Fruit fly (Drosophila melanogaster) whole organism, embryonic: ENCODE results near the gene CG7094.
A peak's percentile ranks its signal among the peaks of the same experiment; 100 is the strongest.

Experiments
- Aef1 ChIP-seq: fragments of 200-800 bp; sonication (Bioruptor generic); IDR thresholded peaks from 3 replicates; pipeline ENCODE4 v1.3.6; 2022; ENCODE audit warnings: missing biosample characterization, missing genetic modification characterization
- CG10959 ChIP-seq: fragments of 200-800 bp; sonication (Bioruptor generic); IDR thresholded peaks from 2 replicates; pipeline ENCODE4 v1.3.6; 2022; ENCODE audit warnings: missing biosample characterization, missing genetic modification characterization
- CG11247 ChIP-seq: fragments of 200-800 bp; sonication (Bioruptor generic); IDR thresholded peaks from 2 replicates; pipeline ENCODE4 v1.3.6; 2022; ENCODE audit warnings: missing biosample characterization, missing genetic modification characterization
- CG12155 ChIP-seq: fragments of 200-800 bp; sonication (Bioruptor generic); optimal IDR thresholded peaks from 3 replicates; lab custom pipeline; 2016; ENCODE audit warnings: missing biosample characterization, missing genetic modification characterization
- CG12219 ChIP-seq: fragments of 200-800 bp; sonication (Bioruptor generic); optimal IDR thresholded peaks from 3 replicates; lab custom pipeline; 2018; ENCODE audit warnings: missing biosample characterization, mild to moderate bottlenecking, missing genetic modification characterization
- CG13123 ChIP-seq: fragments of 200-800 bp; sonication (Bioruptor generic); optimal IDR thresholded peaks from 2 replicates; lab custom pipeline; 2016; ENCODE audit warnings: missing biosample characterization, missing genetic modification characterization
- CG13894 ChIP-seq: fragments of 200-800 bp; sonication (Bioruptor generic); optimal IDR thresholded peaks from 3 replicates; lab custom pipeline; 2018; ENCODE audit warnings: missing biosample characterization, mild to moderate bottlenecking, missing genetic modification characterization, moderate library complexity
- CG15514 ChIP-seq: fragments of 200-800 bp; sonication (Bioruptor generic); optimal IDR thresholded peaks from 3 replicates; lab custom pipeline; 2017; ENCODE audit warnings: missing biosample characterization, missing genetic modification characterization, mild to moderate bottlenecking, moderate library complexity, missing genetic modification reagents
- CG1647 ChIP-seq: fragments of 200-800 bp; sonication (Bioruptor generic); optimal IDR thresholded peaks from 3 replicates; lab custom pipeline; 2016; ENCODE audit warnings: missing biosample characterization, missing genetic modification characterization
- CG17359 ChIP-seq: fragments of 200-800 bp; sonication (Bioruptor generic); optimal IDR thresholded peaks from 3 replicates; lab custom pipeline; 2018; ENCODE audit warnings: missing biosample characterization, mild to moderate bottlenecking, missing genetic modification characterization, moderate library complexity
- CG17912 ChIP-seq: fragments of 200-800 bp; sonication (Bioruptor generic); optimal IDR thresholded peaks from 2 replicates; lab custom pipeline; 2018; ENCODE audit warnings: missing biosample characterization, mild to moderate bottlenecking, missing genetic modification characterization
- CG2129 ChIP-seq: fragments of 200-800 bp; sonication (Bioruptor generic); IDR thresholded peaks from 2 replicates; pipeline ENCODE4 v1.3.6; 2022; ENCODE audit warnings: missing biosample characterization, missing genetic modification characterization; ENCODE audit not compliant: partially characterized antibody
- CG2678 ChIP-seq: fragments of 200-800 bp; sonication (Bioruptor generic); optimal IDR thresholded peaks from 3 replicates; lab custom pipeline; 2019; ENCODE audit warnings: missing biosample characterization, mild to moderate bottlenecking, missing genetic modification characterization, moderate library complexity
- CG3065 ChIP-seq: fragments of 200-800 bp; sonication (Bioruptor generic); optimal IDR thresholded peaks from 2 replicates; lab custom pipeline; 2016; ENCODE audit warnings: missing biosample characterization, missing genetic modification characterization
- CG31441 ChIP-seq: fragments of 200-800 bp; sonication (Bioruptor generic); IDR thresholded peaks from 2 replicates; pipeline ENCODE4 v1.3.6; 2022; ENCODE audit warnings: missing biosample characterization, missing genetic modification characterization
- CG34422 ChIP-seq: fragments of 200-800 bp; sonication (Bioruptor generic); IDR thresholded peaks from 3 replicates; pipeline ENCODE4 v1.3.6; 2022; ENCODE audit warnings: missing biosample characterization, missing genetic modification characterization
- CG3847 ChIP-seq: fragments of 200-800 bp; sonication (Bioruptor generic); IDR thresholded peaks from 2 replicates; pipeline ENCODE4 v1.3.6; 2022; ENCODE audit warnings: missing biosample characterization, missing genetic modification characterization
- CG4282 ChIP-seq: fragments of 200-800 bp; sonication (Bioruptor generic); optimal IDR thresholded peaks from 2 replicates; lab custom pipeline; 2016; ENCODE audit warnings: missing biosample characterization, missing genetic modification characterization
- CG43689 ChIP-seq: fragments of 200-800 bp; sonication (Bioruptor generic); IDR thresholded peaks from 2 replicates; pipeline ENCODE4 v1.3.6; 2022; ENCODE audit warnings: missing biosample characterization, missing genetic modification characterization
- CG7372 ChIP-seq: fragments of 200-800 bp; sonication (Bioruptor generic); IDR thresholded peaks from 2 replicates; pipeline ENCODE4 v1.3.6; 2022; ENCODE audit warnings: missing biosample characterization, missing genetic modification characterization
- CG8388 ChIP-seq: fragments of 200-800 bp; sonication (Bioruptor generic); optimal IDR thresholded peaks from 2 replicates; lab custom pipeline; 2019; ENCODE audit warnings: missing biosample characterization, mild to moderate bottlenecking, missing genetic modification characterization, moderate library complexity
- CG8924 ChIP-seq: fragments of 200-800 bp; optimal IDR thresholded peaks from 3 replicates; lab custom pipeline; 2019; ENCODE audit warnings: missing biosample characterization, mild to moderate bottlenecking, missing genetic modification characterization, moderate library complexity
- CG9609 ChIP-seq: fragments of 200-800 bp; sonication (Bioruptor generic); optimal IDR thresholded peaks from 3 replicates; lab custom pipeline; 2016; ENCODE audit warnings: missing biosample characterization, missing genetic modification characterization
- CTCF ChIP-seq: fragments of 200-800 bp; sonication (Bioruptor generic); optimal IDR thresholded peaks from 2 replicates; lab custom pipeline; 2017; ENCODE audit warnings: missing biosample characterization, mild to moderate bottlenecking, missing genetic modification characterization, moderate library complexity
- CrebB ChIP-seq: fragments of 200-800 bp; sonication (Bioruptor generic); optimal IDR thresholded peaks from 3 replicates; lab custom pipeline; 2018; ENCODE audit warnings: missing biosample characterization, mild to moderate bottlenecking, missing genetic modification characterization
- Dp ChIP-seq: fragments of 200-800 bp; sonication (Bioruptor generic); optimal IDR thresholded peaks from 2 replicates; lab custom pipeline; 2018; ENCODE audit warnings: missing biosample characterization, mild to moderate bottlenecking, missing genetic modification characterization, moderate library complexity
- Fer1 ChIP-seq: fragments of 200-800 bp; sonication (Bioruptor generic); optimal IDR thresholded peaks from 2 replicates; lab custom pipeline; 2017; ENCODE audit warnings: missing biosample characterization, mild to moderate bottlenecking, missing genetic modification characterization
- Hr39 ChIP-seq: fragments of >200 bp; optimal IDR thresholded peaks from 2 replicates; lab custom pipeline; 2017
- Jarid2 ChIP-seq: fragments of 200-800 bp; sonication (Bioruptor generic); optimal IDR thresholded peaks from 3 replicates; lab custom pipeline; 2017; ENCODE audit warnings: mild to moderate bottlenecking, missing biosample characterization, missing genetic modification reagents, missing genetic modification characterization
- Lpt ChIP-seq: fragments of >200 bp; optimal IDR thresholded peaks from 2 replicates; lab custom pipeline; 2018; ENCODE audit warnings: missing biosample characterization, missing genetic modification characterization
- Myb ChIP-seq: fragments of 200-800 bp; sonication (Bioruptor generic); optimal IDR thresholded peaks from 2 replicates; lab custom pipeline; 2016; ENCODE audit warnings: missing biosample characterization, missing genetic modification characterization
- Sox102F ChIP-seq: fragments of 200-800 bp; sonication (Bioruptor generic); optimal IDR thresholded peaks from 2 replicates; lab custom pipeline; 2018; ENCODE audit warnings: missing biosample characterization, mild to moderate bottlenecking, missing genetic modification characterization, moderate library complexity
- br ChIP-seq: fragments of >200 bp; optimal IDR thresholded peaks from 2 replicates; lab custom pipeline; 2017
- bsh ChIP-seq, 2 experiments: fragments of 200-800 bp; sonication (Bioruptor generic); optimal IDR thresholded peaks; 2 replicates each; lab custom pipeline; 2017 to 2018; ENCODE audit warnings: mild to moderate bottlenecking in 2 of 2, missing biosample characterization in 2 of 2, missing genetic modification characterization in 2 of 2, moderate library complexity in 1 of 2
- dm ChIP-seq: fragments of 200-800 bp; sonication (Bioruptor generic); optimal IDR thresholded peaks from 3 replicates; lab custom pipeline; 2016; ENCODE audit warnings: missing biosample characterization, missing genetic modification characterization
- ems ChIP-seq: fragments of 200-800 bp; sonication (Bioruptor generic); optimal IDR thresholded peaks from 3 replicates; lab custom pipeline; 2016; ENCODE audit warnings: missing biosample characterization, missing genetic modification characterization
- fd102C ChIP-seq: fragments of 200-800 bp; sonication (Bioruptor generic); optimal IDR thresholded peaks from 2 replicates; lab custom pipeline; 2018; ENCODE audit warnings: missing biosample characterization, mild to moderate bottlenecking, missing genetic modification characterization, moderate library complexity
- gt ChIP-seq: fragments of 200-800 bp; sonication (Bioruptor generic); IDR thresholded peaks from 2 replicates; pipeline ENCODE4 v1.3.6; 2022; ENCODE audit warnings: missing biosample characterization, missing genetic modification characterization
- jing ChIP-seq: fragments of 200-800 bp; sonication (Bioruptor generic); optimal IDR thresholded peaks from 2 replicates; lab custom pipeline; 2018; ENCODE audit warnings: missing biosample characterization, mild to moderate bottlenecking, missing genetic modification characterization
- lmd ChIP-seq: fragments of 200-800 bp; sonication (Bioruptor generic); IDR thresholded peaks from 2 replicates; pipeline ENCODE4 v1.3.6; 2022; ENCODE audit warnings: missing biosample characterization, missing genetic modification characterization
- mam ChIP-seq: fragments of 200-800 bp; sonication (Bioruptor generic); optimal IDR thresholded peaks from 3 replicates; lab custom pipeline; 2016; ENCODE audit warnings: missing biosample characterization, missing genetic modification characterization
- nerfin-1 ChIP-seq: fragments of 200-800 bp; sonication (Bioruptor generic); optimal IDR thresholded peaks from 3 replicates; lab custom pipeline; 2019; ENCODE audit warnings: missing biosample characterization, mild to moderate bottlenecking, missing genetic modification characterization, moderate library complexity
- nom ChIP-seq: fragments of 200-800 bp; sonication (Bioruptor generic); optimal IDR thresholded peaks from 2 replicates; lab custom pipeline; 2017; ENCODE audit warnings: missing biosample characterization, missing genetic modification characterization, mild to moderate bottlenecking, moderate library complexity, missing genetic modification reagents
- pum ChIP-seq: fragments of 200-800 bp; sonication (Bioruptor generic); optimal IDR thresholded peaks from 2 replicates; lab custom pipeline; 2016; ENCODE audit warnings: missing biosample characterization, missing genetic modification characterization
- scrt ChIP-seq: fragments of 200-800 bp; sonication (Bioruptor generic); optimal IDR thresholded peaks from 2 replicates; lab custom pipeline; 2018; ENCODE audit warnings: missing biosample characterization, mild to moderate bottlenecking, missing genetic modification characterization, moderate library complexity
- sd ChIP-seq: fragments of 200-800 bp; sonication (Bioruptor generic); optimal IDR thresholded peaks from 3 replicates; lab custom pipeline; 2018; ENCODE audit warnings: missing biosample characterization, mild to moderate bottlenecking, missing genetic modification characterization, moderate library complexity
- sr ChIP-seq: fragments of 200-800 bp; sonication (Bioruptor generic); IDR thresholded peaks from 3 replicates; pipeline ENCODE4 v1.3.6; 2022; ENCODE audit warnings: missing biosample characterization, missing genetic modification characterization
- ssp ChIP-seq: fragments of 200-800 bp; sonication (Bioruptor generic); IDR thresholded peaks from 2 replicates; pipeline ENCODE4 v1.3.6; 2022; ENCODE audit warnings: missing biosample characterization, missing genetic modification characterization
- tna ChIP-seq: fragments of 200-800 bp; sonication (Bioruptor generic); IDR thresholded peaks from 2 replicates; pipeline ENCODE4 v1.3.6; 2022; ENCODE audit warnings: missing biosample characterization, missing genetic modification characterization; ENCODE audit not compliant: partially characterized antibody
- z ChIP-seq: fragments of 200-800 bp; sonication (Bioruptor generic); IDR thresholded peaks from 3 replicates; pipeline ENCODE4 v1.3.6; 2022; ENCODE audit warnings: missing biosample characterization, missing genetic modification characterization
- zf30C ChIP-seq: fragments of 200-800 bp; sonication (Bioruptor generic); optimal IDR thresholded peaks from 3 replicates; lab custom pipeline; 2018; ENCODE audit warnings: missing biosample characterization, mild to moderate bottlenecking, missing genetic modification characterization

CG7094 gene

DNA sequence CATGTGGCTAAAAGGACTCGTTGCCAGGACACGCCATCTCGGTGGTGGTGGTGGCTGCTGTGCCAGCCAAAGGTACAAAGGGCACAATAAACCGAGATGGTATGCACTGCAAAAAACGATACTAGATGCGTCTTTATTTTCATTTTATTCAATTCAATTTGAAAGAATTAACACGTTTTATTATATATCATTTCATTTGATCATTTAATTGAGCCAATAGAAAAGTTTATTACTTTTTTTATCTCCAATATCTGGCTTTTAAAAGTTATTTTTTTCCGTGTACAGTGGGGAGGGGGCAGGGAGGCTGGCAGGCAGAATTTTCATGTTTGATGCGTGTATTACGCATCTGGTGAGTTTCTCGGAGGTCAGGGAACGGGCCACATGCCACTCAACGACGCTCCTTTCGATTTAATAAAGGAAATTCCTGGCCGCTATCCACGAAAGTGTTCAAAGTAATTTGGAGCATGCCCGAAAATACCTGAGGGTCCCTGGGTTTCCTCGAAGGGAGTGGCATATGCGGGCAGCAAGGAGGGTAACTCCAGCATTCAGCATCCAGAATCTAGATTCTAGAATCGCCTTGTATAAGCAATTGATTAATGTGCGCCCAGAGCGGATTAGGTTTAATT is 41.4 kb downstream of the CG7094 start (continued):
- TF ChIP-seq CG12155 (GFP tag; lab: Kevin White, UChicago) (peak; percentile 73), CG3065 (GFP tag; lab: Kevin White, UChicago) (peak; percentile 26), Fer1 (GFP tag; lab: Kevin White, UChicago) (peak; percentile 94), CTCF (peak; percentile 19), CG2678 (tag; lab: Kevin White, UChicago) (peak; percentile 94), Jarid2 (GFP tag; lab: Kevin White, UChicago) (peak; percentile 50), ems (GFP tag; lab: Kevin White, UChicago) (peak; percentile 80), CG13123 (GFP tag; lab: Kevin White, UChicago) (no peak), CG17912 (GFP tag; lab: Kevin White, UChicago) (no peak), mam (peak; percentile 67), Sox102F (GFP tag; lab: Kevin White, UChicago) (peak; percentile 86), CG8924 (tag; lab: Kevin White, UChicago) (peak; percentile 93), CG10959 (GFP tag; lab: Robert Waterston, UW) (peak; percentile 76), nom (GFP tag; lab: Kevin White, UChicago) (no peak), scrt (peak; percentile 86), Myb (GFP tag; lab: Kevin White, UChicago) (no peak), CG15514 (GFP tag; lab: Kevin White, UChicago) (peak; percentile 69), CG17359 (tag; lab: Kevin White, UChicago) (peak; percentile 91), Hr39 (no peak), CG11247 (GFP tag; lab: Robert Waterston, UW) (peak; percentile 63), Dp (GFP tag; lab: Kevin White, UChicago) (no peak), CG4282 (GFP tag; lab: Kevin White, UChicago) (peak; percentile 8), Lpt (GFP tag; lab: Kevin White, UChicago) (no peak), CG43689 (peak; percentile 38; the same call in 1 of the 2 replicates), ssp (GFP tag; lab: Robert Waterston, UW) (peak; percentile 72), CrebB (tag; lab: Kevin White, UChicago) (peak; percentile 86), nerfin-1 (tag; lab: Kevin White, UChicago) (peak; percentile 87), CG34422 (peak; percentile 88), dm (peak; percentile 54), pum (GFP tag; lab: Kevin White, UChicago) (peak; percentile 79), zf30C (peak; percentile 91), br (lab: Kevin White, UChicago) (no peak), tna (GFP tag; lab: Robert Waterston, UW) (no peak), lmd (GFP tag; lab: Robert Waterston, UW) (peak; percentile 87), jing (GFP tag; lab: Kevin White, UChicago) (peak; percentile 48), fd102C (GFP tag; lab: Kevin White, UChicago) (peak; percentile 42), CG2129 (GFP tag; lab: Robert Waterston, UW) (no peak), CG7372 (GFP tag; lab: Robert Waterston, UW) (peak; percentile 69), CG31441 (GFP tag; lab: Robert Waterston, UW) (peak; percentile 92), CG13894 (tag; lab: Kevin White, UChicago) (peak; percentile 85), CG3847 (peak; percentile 77), CG9609 (GFP tag; lab: Kevin White, UChicago) (peak; percentile 76), bsh (GFP tag; optimal IDR thresholded peaks at IDR 0.05; lab: Kevin White, UChicago) (peak in 1 of 2 experiments; percentile 95), Aef1 (peak; percentile 71), CG12219 (GFP tag; lab: Kevin White, UChicago) (peak; percentile 83), sr (GFP tag; lab: Robert Waterston, UW) (0 out of 3 replicates have a peak, but pooled peaks have one; percentile 17), CG1647 (GFP tag; lab: Kevin White, UChicago) (peak; percentile 58), CG8388 (GFP tag; lab: Kevin White, UChicago) (peak; percentile 89), gt (peak; percentile 57), z (0 out of 3 replicates have a peak, but pooled peaks have one; percentile 42), sd (tag; lab: Kevin White, UChicago) (peak; percentile 75)
